Fruit fly (Drosophila melanogaster): ENCODE measurements around the gene CG10352.

The CG10352 gene

dm6 chrX:11885356-11885755 is 8.4 kb upstream of the CG10352 start (continued):
- TF ChIP-seq hbn (GFP tag; IDR thresholded peaks at IDR 0.05; ENCODE audit: partially characterized antibody) (no peak), CG6683 (GFP tag; optimal IDR thresholded peaks at IDR 0.05) (peak; percentile 5), salm (tag; optimal IDR thresholded peaks at IDR 0.05) (peak; percentile 16), Atf6 (GFP tag; IDR thresholded peaks at IDR 0.05) (peak; percentile 59; the same call in 1 of the 2 replicates), CG8944 (GFP tag; optimal IDR thresholded peaks at IDR 0.05) (no peak), CG6175 (GFP tag; IDR thresholded peaks at IDR 0.05) (0 out of 3 replicates have a peak, but pooled peaks have one; percentile 14), prd (optimal IDR thresholded peaks at IDR 0.05) (no peak), prd (GFP tag; IDR thresholded peaks at IDR 0.05) (0 out of 3 replicates have a peak, but pooled peaks have one; percentile 18), Med (GFP tag) (peak; percentile 73), Oli (tag; optimal IDR thresholded peaks at IDR 0.05) (peak; percentile 60), CG13775 (GFP tag; optimal IDR thresholded peaks at IDR 0.05) (peak; percentile 26), Doc3 (GFP tag; IDR thresholded peaks at IDR 0.05; ENCODE audit: partially characterized antibody) (no peak), bsh (GFP tag; optimal IDR thresholded peaks at IDR 0.05) (peak in 1 of 2 experiments; percentile 31), onecut (GFP tag; IDR thresholded peaks at IDR 0.05) (no peak), Kr (GFP tag; optimal IDR thresholded peaks at IDR 0.05) (no peak), Hr51 (GFP tag; optimal IDR thresholded peaks at IDR 0.05) (peak in 1 of 2 experiments; percentile 69), BtbVII (GFP tag; optimal IDR thresholded peaks at IDR 0.05) (peak; percentile 62), CG18599 (GFP tag; optimal IDR thresholded peaks at IDR 0.05) (peak; percentile 57), tio (GFP tag; optimal IDR thresholded peaks at IDR 0.05) (no peak), Oaz (GFP tag; IDR thresholded peaks at IDR 0.05) (0 out of 2 replicates have a peak, but pooled peaks have one; percentile 10), cwo (GFP tag; optimal IDR thresholded peaks at IDR 0.05) (peak; percentile 46), dati (GFP tag; IDR thresholded peaks at IDR 0.05) (no peak), Dip3 (GFP tag; optimal IDR thresholded peaks at IDR 0.05) (peak; percentile 10), CG2889 (GFP tag; IDR thresholded peaks at IDR 0.05) (no peak), CG6854 (GFP tag; optimal IDR thresholded peaks at IDR 0.05) (peak; percentile 24), CG5245 (GFP tag; optimal IDR thresholded peaks at IDR 0.05) (no peak), PHDP (tag; optimal IDR thresholded peaks at IDR 0.05) (peak; percentile 64), fu2 (GFP tag; optimal IDR thresholded peaks at IDR 0.05) (no peak), CG6813 (GFP tag; optimal IDR thresholded peaks at IDR 0.05) (peak; percentile 27), CG8478 (optimal IDR thresholded peaks at IDR 0.05) (no peak), chinmo (GFP tag; IDR thresholded peaks at IDR 0.05; ENCODE audit: partially characterized antibody) (no peak), nerfin-1 (tag; optimal IDR thresholded peaks at IDR 0.05) (peak; percentile 0), ATbp (GFP tag; optimal IDR thresholded peaks at IDR 0.05) (peak; percentile 32), CG10462 (GFP tag; optimal IDR thresholded peaks at IDR 0.05) (no peak), Lpt (GFP tag; optimal IDR thresholded peaks at IDR 0.05) (no peak), CG15269 (tag; optimal IDR thresholded peaks at IDR 0.05) (peak; percentile 78), row (GFP tag; IDR thresholded peaks at IDR 0.05) (peak; percentile 79), CG4328 (GFP tag; optimal IDR thresholded peaks at IDR 0.05) (peak; percentile 46), CG1603 (tag; optimal IDR thresholded peaks at IDR 0.05) (no peak), nmo (GFP tag; optimal IDR thresholded peaks at IDR 0.05) (no peak), CG8924 (tag; optimal IDR thresholded peaks at IDR 0.05) (peak; percentile 50), da (GFP tag; optimal IDR thresholded peaks at IDR 0.05) (no peak), CG12391 (tag; optimal IDR thresholded peaks at IDR 0.05) (peak; percentile 44), bcd (GFP tag; optimal IDR thresholded peaks at IDR 0.05) (peak; percentile 48), unpg (GFP tag; optimal IDR thresholded peaks at IDR 0.05) (peak; percentile 49), Hr39 (optimal IDR thresholded peaks at IDR 0.05) (no peak), HHEX (GFP tag; optimal IDR thresholded peaks at IDR 0.05) (peak; percentile 48), lilli (GFP tag; optimal IDR thresholded peaks at IDR 0.05) (no peak), croc (GFP tag; conservative IDR thresholded peaks at IDR 0.05) (no peak), Aef1 (GFP tag; IDR thresholded peaks at IDR 0.05) (peak; percentile 39; the same call in 1 of the 3 replicates), Dbx (GFP tag; IDR thresholded peaks at IDR 0.05) (peak; percentile 44; the same call in 1 of the 3 replicates)

Data from whole organism, embryonic.